Fruit fly (Drosophila melanogaster): Measurements from ENCODE around the gene Sfp24Bb.

Gene Sfp24Bb

DNA sequence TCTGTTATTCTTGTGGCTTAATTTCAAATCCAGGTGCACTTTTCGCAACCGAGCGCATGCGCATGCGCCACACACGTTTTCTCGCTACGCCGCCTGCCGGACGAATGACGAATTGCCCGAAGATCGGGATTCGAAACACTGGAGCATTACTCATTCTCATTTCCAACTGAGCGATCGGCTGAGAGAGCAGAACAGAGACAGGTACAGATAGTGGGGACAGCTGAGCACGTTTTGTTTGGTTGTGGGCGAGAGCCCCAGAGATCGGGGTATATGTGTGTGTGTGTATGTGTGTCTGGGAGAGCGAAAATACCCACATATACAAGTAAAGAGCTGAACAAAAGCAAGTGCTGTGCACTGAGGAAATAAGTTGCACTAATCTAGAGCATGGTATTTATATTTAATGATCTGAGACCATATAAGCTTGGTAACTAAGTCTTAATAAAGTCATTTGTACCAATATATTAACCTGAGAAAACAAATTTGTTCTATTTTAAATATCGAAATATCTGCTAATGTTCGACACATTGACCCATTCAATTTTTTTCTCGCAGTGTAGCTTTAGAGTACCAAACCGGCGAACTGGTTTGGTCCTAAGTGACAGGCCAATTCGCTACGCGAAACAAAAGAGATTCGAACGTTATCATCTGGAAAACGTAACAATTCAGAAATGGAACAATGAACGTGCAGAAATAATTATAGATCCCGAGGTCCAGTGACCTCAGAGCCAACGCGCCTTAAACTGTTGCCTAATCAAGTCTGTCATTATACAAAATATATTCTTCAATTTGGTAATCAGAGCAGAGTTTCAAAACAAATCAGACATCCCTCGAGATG is 37.3 kb downstream of the Sfp24Bb start (continued):
- TF ChIP-seq CG3281 (GFP tag; optimal IDR thresholded peaks at IDR 0.05) = peak; percentile 98
- peak; percentile 97 for TF ChIP-seq ci (GFP tag; IDR thresholded peaks at IDR 0.05)
- peak; percentile 98 for TF ChIP-seq Blimp-1 (GFP tag; optimal IDR thresholded peaks at IDR 0.05)
- peak; percentile 96 for TF ChIP-seq MTF-1 (GFP tag; optimal IDR thresholded peaks at IDR 0.05; ENCODE audit: borderline replicate concordance)
- peak; percentile 100 for TF ChIP-seq zen (tag; optimal IDR thresholded peaks at IDR 0.05)
- peak; percentile 87 for TF ChIP-seq ro (GFP tag; IDR thresholded peaks at IDR 0.05)
- TF ChIP-seq mirr (GFP tag; optimal IDR thresholded peaks at IDR 0.05) = peak; percentile 95
- peak; percentile 93 for TF ChIP-seq Xbp1 (GFP tag; optimal IDR thresholded peaks at IDR 0.05)
- TF ChIP-seq CG34376 (GFP tag; optimal IDR thresholded peaks at IDR 0.05) = peak; percentile 97
- peak; percentile 88 for TF ChIP-seq Vsx1 (GFP tag; optimal IDR thresholded peaks at IDR 0.05)
- peak; percentile 93 for TF ChIP-seq CG15269 (tag; optimal IDR thresholded peaks at IDR 0.05)
- peak; percentile 100 for TF ChIP-seq sens (GFP tag)
- peak; percentile 91 for TF ChIP-seq jigr1 (GFP tag; IDR thresholded peaks at IDR 0.05)
- peak; percentile 90 for TF ChIP-seq wdn (GFP tag; IDR thresholded peaks at IDR 0.05)
- TF ChIP-seq CG8478 (optimal IDR thresholded peaks at IDR 0.05) = peak; percentile 73
- TF ChIP-seq peb (GFP tag; IDR thresholded peaks at IDR 0.05) = peak; percentile 94
- peak; percentile 95 for TF ChIP-seq Gug (GFP tag; IDR thresholded peaks at IDR 0.05)
- peak; percentile 49; the same call in 1 of the 2 replicates for TF ChIP-seq Scr (GFP tag; IDR thresholded peaks at IDR 0.05; ENCODE audit: partially characterized antibody)
- TF ChIP-seq rib (GFP tag; IDR thresholded peaks at IDR 0.05) = peak; percentile 94
- TF ChIP-seq pum (GFP tag; optimal IDR thresholded peaks at IDR 0.05) = peak; percentile 97
- TF ChIP-seq sna (GFP tag; IDR thresholded peaks at IDR 0.05; ENCODE audit: partially characterized antibody) = no peak
- TF ChIP-seq Usf (GFP tag; optimal IDR thresholded peaks at IDR 0.05) = peak; percentile 81
- peak; percentile 90 for TF ChIP-seq Hr3 (GFP tag; optimal IDR thresholded peaks at IDR 0.05)
- TF ChIP-seq fru (optimal IDR thresholded peaks at IDR 0.05) = no peak
- TF ChIP-seq CkIIα-i1 (GFP tag; IDR thresholded peaks at IDR 0.05) = peak; percentile 74; the same call in 1 of the 2 replicates
- peak; percentile 72 for TF ChIP-seq CG10321 (GFP tag; IDR thresholded peaks at IDR 0.05)
- TF ChIP-seq ssp (GFP tag; IDR thresholded peaks at IDR 0.05) = peak; percentile 88
- peak; percentile 98 for TF ChIP-seq cwo (GFP tag; optimal IDR thresholded peaks at IDR 0.05)
- peak; percentile 90 for TF ChIP-seq D19A (tag; optimal IDR thresholded peaks at IDR 0.05)
- TF ChIP-seq CG11398 (GFP tag; optimal IDR thresholded peaks at IDR 0.05) = peak; percentile 92
- peak; percentile 96 for TF ChIP-seq al (GFP tag; IDR thresholded peaks at IDR 0.05)
- TF ChIP-seq CG17912 (GFP tag; optimal IDR thresholded peaks at IDR 0.05) = peak; percentile 68
- peak; percentile 95 to 98 for TF ChIP-seq Hr51 (GFP tag; optimal IDR thresholded peaks at IDR 0.05)
- peak; percentile 53 for TF ChIP-seq YL-1 (GFP tag; optimal IDR thresholded peaks at IDR 0.05)
- TF ChIP-seq bigmax (GFP tag; optimal IDR thresholded peaks at IDR 0.05) = peak; percentile 76
- peak; percentile 97 for TF ChIP-seq trem (tag; optimal IDR thresholded peaks at IDR 0.05)
- TF ChIP-seq CG12299 (tag; optimal IDR thresholded peaks at IDR 0.05) = peak; percentile 82
- TF ChIP-seq CG3995 (GFP tag; optimal IDR thresholded peaks at IDR 0.05) = peak; percentile 83
- peak; percentile 99 for TF ChIP-seq CG4424 (GFP tag; optimal IDR thresholded peaks at IDR 0.05)
- no peak for TF ChIP-seq hb (GFP tag; IDR thresholded peaks at IDR 0.05; ENCODE audit: partially characterized antibody)
- TF ChIP-seq Myb (GFP tag; optimal IDR thresholded peaks at IDR 0.05) = peak; percentile 84
- TF ChIP-seq CG2678 (tag; optimal IDR thresholded peaks at IDR 0.05) = peak; percentile 99
- peak; percentile 69 for TF ChIP-seq Kr (GFP tag; optimal IDR thresholded peaks at IDR 0.05)
- TF ChIP-seq CG3838 (GFP tag; optimal IDR thresholded peaks at IDR 0.05) = peak; percentile 81
- TF ChIP-seq CG2202 (tag; optimal IDR thresholded peaks at IDR 0.05) = peak; percentile 90
- TF ChIP-seq C15 (GFP tag; IDR thresholded peaks at IDR 0.05) = peak; percentile 91
- peak; percentile 74 to 98 for TF ChIP-seq eve (GFP tag; optimal IDR thresholded peaks at IDR 0.05)
- TF ChIP-seq Sry-δ (GFP tag; optimal IDR thresholded peaks at IDR 0.05) = peak; percentile 67
- TF ChIP-seq CG17361 (GFP tag; IDR thresholded peaks at IDR 0.05) = peak; percentile 99
- peak; percentile 92 for TF ChIP-seq ken (GFP tag; IDR thresholded peaks at IDR 0.05)

Measured in whole organism, embryonic.